Comparison of ENCODE assay signal across 3 fruit fly cellular contexts in the genomic region with DNA sequence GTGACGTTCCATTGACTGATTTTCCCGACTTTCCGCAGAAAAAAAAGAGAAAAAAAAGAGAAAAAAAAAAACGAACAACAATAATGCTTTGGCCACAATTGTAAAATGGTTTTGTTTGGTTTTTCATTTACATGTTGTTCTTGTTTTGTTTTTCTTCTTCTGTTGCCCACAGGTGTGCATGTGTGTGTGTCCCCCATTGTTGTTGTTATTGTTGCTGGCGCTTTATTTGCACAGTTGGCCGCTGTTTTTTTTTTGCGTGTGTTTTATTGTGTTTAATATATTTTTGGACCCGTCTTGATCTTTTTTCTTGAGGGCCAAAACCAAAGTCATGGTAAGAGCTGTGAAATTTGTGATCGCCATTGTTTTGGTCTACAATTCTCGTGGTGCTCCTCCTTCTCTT.
TF ChIP-seq lines count a peak whose summit lies in the region.

No protein-coding gene starts in this region.

- TF ChIP-seq CTCF in whole organism, embryonic (GFP tag; optimal IDR thresholded peaks at IDR 0.05; lab: Kevin White, UChicago) = no peak

TF ChIP-seq in whole organism, embryonic, 481 proteins besides CTCF, POLR2A, EP300 and RAD21:
- TF ChIP-seq Drgx (GFP tag; IDR thresholded peaks at IDR 0.05; lab: Robert Waterston, UW) (no peak), sens (GFP tag; lab: Kevin White, UChicago) (peak; percentile 2)

TF ChIP-seq in whole organism, prepupa, 60 proteins besides CTCF, POLR2A, EP300 and RAD21:
- no peak for TF ChIP-seq acj6 (GFP tag; optimal IDR thresholded peaks at IDR 0.05; lab: Kevin White, UChicago)
- no peak for TF ChIP-seq CG6163 (GFP tag; IDR thresholded peaks at IDR 0.05; lab: Robert Waterston, UW)
- TF ChIP-seq dsx (GFP tag; optimal IDR thresholded peaks at IDR 0.05; lab: Kevin White, UChicago; ENCODE audit: poor library complexity, severe bottlenecking) = no peak
- TF ChIP-seq CG6276 (GFP tag; optimal IDR thresholded peaks at IDR 0.05; lab: Kevin White, UChicago) = no peak
- TF ChIP-seq Gug (GFP tag; IDR thresholded peaks at IDR 0.05; lab: Robert Waterston, UW) = no peak
- no peak for TF ChIP-seq Hr4 (GFP tag; optimal IDR thresholded peaks at IDR 0.05; lab: Kevin White, UChicago)
- TF ChIP-seq CG9139 (GFP tag; optimal IDR thresholded peaks at IDR 0.05; lab: Kevin White, UChicago) = no peak
- no peak for TF ChIP-seq CG10631 (GFP tag; optimal IDR thresholded peaks at IDR 0.05; lab: Kevin White, UChicago)
- no peak for TF ChIP-seq CG11294 (GFP tag; IDR thresholded peaks at IDR 0.05; lab: Robert Waterston, UW)
- peak; percentile 14 for TF ChIP-seq CG6808 (GFP tag; optimal IDR thresholded peaks at IDR 0.05; lab: Kevin White, UChicago)
- TF ChIP-seq vri (GFP tag; optimal IDR thresholded peaks at IDR 0.05; lab: Kevin White, UChicago) = no peak
- TF ChIP-seq Smox (GFP tag; optimal IDR thresholded peaks at IDR 0.05; lab: Kevin White, UChicago) = no peak
- no peak for TF ChIP-seq Hr39 (GFP tag; optimal IDR thresholded peaks at IDR 0.05; lab: Kevin White, UChicago)
- no peak for TF ChIP-seq CG3919 (GFP tag; optimal IDR thresholded peaks at IDR 0.05; lab: Kevin White, UChicago)
- TF ChIP-seq topi (GFP tag; optimal IDR thresholded peaks at IDR 0.05; lab: Kevin White, UChicago) = no peak
- TF ChIP-seq fkh (GFP tag; optimal IDR thresholded peaks at IDR 0.05; lab: Kevin White, UChicago) = peak; percentile 51
TF ChIP-seq in whole organism, prepupa: peak in this region for 2.

TF ChIP-seq in whole organism, pupa, 21 proteins besides CTCF, POLR2A, EP300 and RAD21:
- TF ChIP-seq EcR (GFP tag; optimal IDR thresholded peaks at IDR 0.05; lab: Kevin White, UChicago) (peak; percentile 9), CG8159 (tag; optimal IDR thresholded peaks at IDR 0.05; lab: Kevin White, UChicago) (no peak), CG12605 (GFP tag; IDR thresholded peaks at IDR 0.05; lab: Robert Waterston, UW) (0 out of 2 replicates have a peak, but pooled peaks have one; percentile 14), Ets98B (GFP tag; IDR thresholded peaks at IDR 0.05; lab: Robert Waterston, UW) (0 out of 2 replicates have a peak, but pooled peaks have one; percentile 15), CG9948 (tag; optimal IDR thresholded peaks at IDR 0.05; lab: Kevin White, UChicago) (no peak), CG8301 (tag; optimal IDR thresholded peaks at IDR 0.05; lab: Kevin White, UChicago) (no peak), Snoo (tag; optimal IDR thresholded peaks at IDR 0.05; lab: Kevin White, UChicago) (no peak), CG4496 (GFP tag; IDR thresholded peaks at IDR 0.05; lab: Robert Waterston, UW) (0 out of 3 replicates have a peak, but pooled peaks have one; percentile 45)
TF ChIP-seq in whole organism, pupa: peak in this region for 4.
